Fruit fly (Drosophila melanogaster) S2 (cell line): Measurements from ENCODE around the gene Rbsn-5.

Source experiments
- CG8478 ChIP-seq: fragments of >200 bp; optimal IDR thresholded peaks from 2 replicates; lab custom pipeline; 2018
- CTCF ChIP-seq, 2 experiments: fragments of >200 bp; optimal IDR thresholded peaks; 2 replicates each; lab custom pipeline; 2018

Gene Rbsn-5

dm6 chr2L:8159498-8159897 is at the start of gene Rbsn-5, which contains the start of gene PAPLA1:
Rbsn-5 (plus strand) TSS chr2L:8159832.
PAPLA1 (minus strand) TSS chr2L:8159638.
- TF ChIP-seq CG8478 (lab: Kevin White, UChicago) (no peak), CTCF (optimal IDR thresholded peaks at IDR 0.05; lab: Kevin White, UChicago) (no peak)

- TF ChIP-seq CTCF (optimal IDR thresholded peaks at IDR 0.05; lab: Kevin White, UChicago), result no peak
- TF ChIP-seq CG8478 (lab: Kevin White, UChicago), result no peak
These were observed 48.8 kb upstream of the Rbsn-5 start for dm6 chr2L:8110549-8111438.

DNA sequence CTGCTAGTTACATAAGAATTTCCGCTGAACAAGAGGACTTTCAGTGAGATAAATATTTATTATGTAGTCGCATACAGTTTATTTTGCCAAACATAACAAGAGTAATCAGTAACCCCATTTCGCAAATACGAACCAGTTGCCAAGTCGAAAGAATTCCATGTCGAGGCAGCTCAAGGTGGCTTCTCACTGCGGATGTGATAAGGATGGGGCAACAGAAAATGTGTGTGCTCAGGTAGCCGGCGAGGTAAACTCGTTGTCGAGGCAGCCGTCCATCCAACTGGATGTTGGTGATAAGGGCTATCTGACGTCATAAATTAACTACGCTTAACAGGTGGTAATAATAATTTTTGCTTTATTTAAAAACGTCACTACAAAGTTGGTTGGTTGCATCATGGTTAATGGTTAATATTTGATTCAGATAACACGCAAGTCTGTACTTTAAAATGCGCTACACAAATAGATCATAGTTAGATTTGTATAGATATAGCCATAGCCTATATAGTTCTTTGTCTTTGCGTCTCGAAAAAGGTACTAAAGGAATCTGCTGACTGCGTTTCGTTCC is 42.9 kb upstream of the Rbsn-5 start:
- TF ChIP-seq CG8478 (lab: Kevin White, UChicago) (no peak), CTCF (optimal IDR thresholded peaks at IDR 0.05; lab: Kevin White, UChicago) (no peak)

DNA sequence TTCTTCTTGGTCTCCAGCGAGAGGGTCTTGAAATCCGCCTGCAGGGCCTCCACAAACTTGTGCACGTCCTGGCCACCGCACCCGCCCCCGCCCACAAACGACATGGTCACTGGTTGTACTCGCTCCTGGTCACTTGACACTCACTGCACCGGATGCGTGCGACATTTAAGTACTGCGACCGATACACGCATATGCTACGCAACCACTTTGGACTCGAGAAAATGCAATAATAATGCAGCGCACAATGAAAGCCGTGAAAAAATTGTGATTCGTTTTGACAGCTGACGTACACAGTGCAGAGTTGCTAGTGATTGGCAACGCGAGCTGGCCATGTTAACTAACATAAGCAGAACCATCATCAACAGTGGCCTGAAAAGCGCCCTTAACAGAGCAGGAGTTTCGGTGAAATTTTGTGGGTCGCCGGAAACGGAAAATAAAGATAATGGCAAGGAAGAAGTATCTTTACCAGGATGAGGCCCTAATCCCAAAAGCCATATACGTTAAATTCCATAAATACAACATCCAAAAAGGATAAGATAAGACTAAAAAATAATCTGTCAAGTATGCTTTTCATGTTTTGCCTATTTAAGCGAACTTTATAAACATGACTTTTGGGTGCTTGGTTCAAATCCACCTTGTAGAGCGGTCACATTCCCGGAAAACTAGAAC is 35.8 kb upstream of the Rbsn-5 start, which contains the start of the genes mon2 and CG8673:
mon2 (minus strand) TSS at position 300 of the 669 bp plus-strand sequence.
CG8673 (plus strand) TSS at position 619 of the 669 bp plus-strand sequence.
- TF ChIP-seq CG8478 (lab: Kevin White, UChicago) (no peak), CTCF (optimal IDR thresholded peaks at IDR 0.05; lab: Kevin White, UChicago) (no peak)

dm6 chr2L:8126849-8127602 is 32.6 kb upstream of the Rbsn-5 start, which contains the start of the genes CG12375 and CG8668:
CG12375 (minus strand) TSS chr2L:8126890.
CG8668 (plus strand) TSS chr2L:8127001.
- no peak for TF ChIP-seq CTCF (optimal IDR thresholded peaks at IDR 0.05; lab: Kevin White, UChicago)
- no peak for TF ChIP-seq CG8478 (lab: Kevin White, UChicago)

- no peak for TF ChIP-seq CG8478 (lab: Kevin White, UChicago)
- no peak for TF ChIP-seq CTCF (optimal IDR thresholded peaks at IDR 0.05; lab: Kevin White, UChicago)
These were observed 30.7 kb upstream of the Rbsn-5 start for dm6 chr2L:8128911-8129310.

DNA sequence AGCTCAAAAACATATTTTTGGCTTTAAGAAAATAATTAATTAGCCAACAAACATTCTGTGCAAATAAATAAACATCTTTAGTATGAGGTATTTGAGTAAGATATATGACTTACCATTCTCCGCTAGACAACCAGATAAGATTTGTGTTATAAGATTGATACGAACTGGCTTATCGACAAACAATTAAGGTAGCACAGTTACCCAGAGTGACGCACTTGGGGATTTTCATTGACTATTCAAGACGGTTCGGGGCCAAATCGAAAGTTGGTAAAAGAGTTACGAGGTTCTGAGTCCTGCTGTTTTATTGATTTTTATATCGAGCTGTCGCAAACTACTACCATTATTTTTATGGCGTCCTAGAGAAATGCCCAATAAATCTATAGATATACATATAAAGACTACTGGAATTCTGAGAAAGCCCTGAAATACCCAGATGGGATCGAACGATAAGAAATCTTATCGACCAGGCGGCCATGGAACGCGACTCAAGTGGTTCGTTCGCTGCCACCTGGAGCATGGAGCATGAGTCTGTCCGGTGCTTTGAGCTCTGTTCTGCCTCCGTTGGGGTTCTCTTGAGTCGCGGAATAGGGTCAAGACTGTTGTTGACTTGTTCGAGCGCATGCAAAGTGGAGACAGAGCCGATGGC is 29.5 kb upstream of the Rbsn-5 start:
- TF ChIP-seq CTCF (optimal IDR thresholded peaks at IDR 0.05; lab: Kevin White, UChicago), result no peak
- no peak for TF ChIP-seq CG8478 (lab: Kevin White, UChicago)

DNA sequence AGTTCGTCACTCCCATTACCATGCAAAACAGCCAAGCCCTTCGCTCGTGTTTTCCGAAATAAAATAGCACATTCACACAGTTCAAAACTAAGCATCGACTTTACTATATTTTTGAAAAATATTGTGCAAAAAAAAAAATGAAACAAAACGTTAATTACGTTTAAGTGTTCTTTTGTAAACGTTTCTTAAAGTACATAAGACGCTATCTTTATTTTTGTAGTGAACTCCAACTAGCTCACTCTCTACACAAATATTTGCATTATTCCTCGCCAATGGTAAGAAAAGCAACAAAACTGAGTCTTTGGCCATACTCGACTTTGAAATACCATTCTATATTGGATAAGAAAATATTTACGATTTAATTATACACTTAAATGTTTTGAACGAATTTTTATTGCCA is 28.9 kb upstream of the Rbsn-5 start:
- no peak for TF ChIP-seq CTCF (optimal IDR thresholded peaks at IDR 0.05; lab: Kevin White, UChicago)
- no peak for TF ChIP-seq CG8478 (lab: Kevin White, UChicago)

DNA sequence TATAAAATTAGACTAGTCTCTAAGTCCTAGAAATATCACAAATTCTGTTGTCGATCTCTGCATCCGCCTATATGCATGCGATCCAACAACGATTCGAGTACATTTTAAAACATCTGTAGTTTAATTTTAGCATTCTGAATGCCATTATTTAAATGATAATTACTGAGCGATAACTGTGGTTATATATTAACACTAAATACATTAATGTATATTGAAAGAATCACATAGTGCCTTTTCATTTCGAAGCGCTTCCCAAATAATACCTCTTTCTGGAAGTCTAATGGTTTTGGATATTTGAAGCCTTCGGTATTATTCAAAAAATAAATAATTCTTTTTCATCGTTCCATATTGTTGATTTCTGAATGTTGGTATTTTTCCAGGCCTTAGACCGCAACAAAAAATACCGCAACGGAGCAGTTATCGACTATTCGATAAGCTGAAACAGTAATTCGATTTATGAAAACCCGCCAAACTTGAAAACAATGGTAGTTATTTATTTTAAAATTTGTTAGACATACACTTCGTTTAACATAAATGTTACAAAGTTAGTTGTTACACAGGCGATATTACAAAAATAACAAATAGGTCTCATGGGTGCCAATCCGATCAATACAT is 25.8 kb upstream of the Rbsn-5 start:
- no peak for TF ChIP-seq CTCF (optimal IDR thresholded peaks at IDR 0.05; lab: Kevin White, UChicago)
- no peak for TF ChIP-seq CG8478 (lab: Kevin White, UChicago)

- TF ChIP-seq CG8478 (lab: Kevin White, UChicago), result no peak
- no peak for TF ChIP-seq CTCF (optimal IDR thresholded peaks at IDR 0.05; lab: Kevin White, UChicago)
These were observed 16.9 kb upstream of the Rbsn-5 start for dm6 chr2L:8142760-8143159.

dm6 chr2L:8143947-8144346 is 15.7 kb upstream of the Rbsn-5 start, which contains the start of gene CG42762:
CG42762 (minus strand) TSS chr2L:8144047.
- no peak for TF ChIP-seq CG8478 (lab: Kevin White, UChicago)
- no peak for TF ChIP-seq CTCF (optimal IDR thresholded peaks at IDR 0.05; lab: Kevin White, UChicago)

DNA sequence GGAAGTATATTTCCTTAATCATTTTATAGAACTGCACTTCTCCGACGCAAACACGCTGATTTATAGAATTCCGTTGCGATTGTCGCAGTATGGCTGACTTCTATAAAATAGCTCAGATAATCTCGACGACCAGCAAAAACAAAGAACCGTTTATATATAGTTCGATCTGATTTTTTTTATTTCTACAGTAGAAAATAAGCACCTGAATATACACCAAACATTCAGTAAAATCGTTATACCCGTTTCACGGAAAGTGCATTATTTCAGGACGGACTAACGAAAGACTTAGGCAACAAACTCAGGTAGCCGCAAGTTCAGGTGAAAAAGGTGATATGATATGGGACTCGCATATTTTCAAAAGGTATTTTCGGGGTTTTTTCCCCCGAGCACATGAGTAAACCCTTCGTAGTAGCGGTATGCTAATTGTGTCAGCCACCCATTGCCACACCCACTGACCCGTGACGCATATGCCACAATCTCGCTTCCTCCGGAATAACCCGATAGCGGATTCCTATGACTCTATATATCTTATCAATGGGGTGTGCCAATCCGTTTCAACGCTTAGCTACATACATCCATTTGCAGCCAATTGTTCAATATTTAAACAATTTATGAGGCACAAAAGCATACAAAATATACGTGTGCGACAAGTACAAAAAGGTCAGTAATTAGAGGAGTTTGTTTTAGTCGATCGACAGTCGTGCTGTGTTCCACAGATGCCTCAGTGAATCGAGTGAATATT is 14.4 kb upstream of the Rbsn-5 start, which contains the start of the genes CG42763 and CG43394:
CG42763 (minus strand) TSS at position 41 of the 742 bp plus-strand sequence.
CG43394 (plus strand) TSS at position 692 of the 742 bp plus-strand sequence.
- TF ChIP-seq CG8478 (lab: Kevin White, UChicago), result no peak
- no peak for TF ChIP-seq CTCF (optimal IDR thresholded peaks at IDR 0.05; lab: Kevin White, UChicago)
